Fruit fly (Drosophila melanogaster): ENCODE results near the gene CG11629.
A peak's percentile ranks its signal among the peaks of the same experiment; 100 is the strongest.

- no peak for TF ChIP-seq CG10348 (GFP tag; IDR thresholded peaks at IDR 0.05)
- peak; percentile 31 for TF ChIP-seq Pif1B (GFP tag; optimal IDR thresholded peaks at IDR 0.05)
- peak; percentile 54 for TF ChIP-seq CG9948 (tag; optimal IDR thresholded peaks at IDR 0.05)
- peak; percentile 17 for TF ChIP-seq Pif1A (GFP tag; optimal IDR thresholded peaks at IDR 0.05)
- no peak for TF ChIP-seq D1 (tag; optimal IDR thresholded peaks at IDR 0.05)
- peak; percentile 42 for TF ChIP-seq CG14655 (GFP tag; optimal IDR thresholded peaks at IDR 0.05)
- TF ChIP-seq CG17806 (tag; optimal IDR thresholded peaks at IDR 0.05), result peak; percentile 41
- no peak for TF ChIP-seq Snoo (tag; optimal IDR thresholded peaks at IDR 0.05)
Measured at dm6 chr2L:21879411-21879810, 18.7 kb downstream of the CG11629 start.

All from whole organism, pupa.